Worm (Caenorhabditis elegans) whole organism, late embryonic: Measurements from ENCODE around the gene C18E9.8.

Source experiments
- F13H6.1 ChIP-seq: sonication (generic microtip); optimal IDR thresholded peaks from 2 replicates; lab custom pipeline; 2016; ENCODE audit warnings: missing genetic modification characterization, missing compliant biosample characterization
- ceh-9 ChIP-seq: sonication (generic microtip); optimal IDR thresholded peaks from 2 replicates; lab custom pipeline; 2016; ENCODE audit warnings: mild to moderate bottlenecking, missing genetic modification characterization, inconsistent platforms, missing compliant biosample characterization
- che-1 ChIP-seq: sonication (generic microtip); optimal IDR thresholded peaks from 2 replicates; lab custom pipeline; 2016; ENCODE audit warnings: mild to moderate bottlenecking, missing genetic modification characterization, missing compliant biosample characterization
- hlh-6 ChIP-seq: sonication (generic microtip); optimal IDR thresholded peaks from 2 replicates; lab custom pipeline; 2016; ENCODE audit warnings: missing genotype, missing genetic modification characterization, missing compliant biosample characterization
- pax-1 ChIP-seq: fragments of 150-350 bp; optimal IDR thresholded peaks from 2 replicates; lab custom pipeline; 2014; ENCODE audit warnings: missing biosample characterization, missing genetic modification characterization
- pha-4 ChIP-seq: fragments of 150-350 bp; optimal IDR thresholded peaks from 2 replicates; lab custom pipeline; 2018; ENCODE audit warnings: missing biosample characterization, missing genetic modification reagents, missing genetic modification characterization
- pqm-1 ChIP-seq: sonication (generic microtip); optimal IDR thresholded peaks from 2 replicates; lab custom pipeline; 2016; ENCODE audit warnings: missing genetic modification characterization, missing compliant biosample characterization

DNA sequence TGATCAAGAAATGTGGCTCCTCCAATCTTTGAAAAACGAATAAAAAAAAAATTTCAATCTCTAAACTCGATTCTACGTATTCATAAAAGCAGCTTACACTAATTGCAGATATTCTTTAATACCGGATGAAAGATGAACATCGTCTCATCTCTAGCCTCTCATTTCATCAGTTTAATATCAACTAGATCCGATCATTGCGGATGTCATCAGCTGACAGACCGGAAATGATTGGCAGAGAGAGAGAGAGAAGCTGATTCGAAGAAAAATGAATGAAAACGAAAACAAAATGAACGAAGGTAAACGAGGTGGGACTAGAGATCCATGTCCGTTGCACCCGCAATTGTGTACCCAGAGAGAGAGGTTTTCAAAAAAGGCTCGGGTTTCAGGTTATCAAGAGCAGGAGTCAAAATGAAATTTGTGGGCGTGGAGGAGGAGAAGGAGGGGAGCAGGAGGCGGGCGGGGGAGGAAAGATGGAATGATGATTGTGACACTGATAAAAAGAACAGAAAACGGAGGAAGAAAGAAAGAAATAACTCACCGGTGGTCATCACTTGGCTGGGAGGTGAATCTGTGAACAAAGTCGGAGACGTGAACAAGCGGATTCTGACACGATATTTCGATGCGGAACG lies 27.1 kb upstream of the C18E9.8 start:
- TF ChIP-seq pax-1 = no peak
- TF ChIP-seq pha-4 = no peak
- TF ChIP-seq F13H6.1 (tag; lab: Kevin White, UChicago) = no peak
- TF ChIP-seq pqm-1 (tag; lab: Kevin White, UChicago) = no peak
- no peak for TF ChIP-seq che-1 (tag; lab: Kevin White, UChicago)
- TF ChIP-seq hlh-6 (tag; lab: Kevin White, UChicago) = no peak
- TF ChIP-seq ceh-9 (tag; lab: Kevin White, UChicago) = no peak
